Fruit fly (Drosophila melanogaster) whole organism, embryonic: ENCODE results near the gene CG6149.

ENCODE experiments used
- Awh ChIP-seq: fragments of 200-800 bp; sonication (Bioruptor generic); IDR thresholded peaks from 2 replicates; pipeline ENCODE4, ENCODE4 v1.3.6; 2022; ENCODE audit warnings: missing biosample characterization, missing genetic modification characterization
- C15 ChIP-seq: fragments of 200-800 bp; sonication (Bioruptor generic); IDR thresholded peaks from 3 replicates; pipeline ENCODE4 v1.3.6; 2022; ENCODE audit warnings: missing biosample characterization, missing genetic modification characterization
- CG12744 ChIP-seq: fragments of 200-800 bp; sonication (Bioruptor generic); optimal IDR thresholded peaks from 2 replicates; lab custom pipeline; 2016; ENCODE audit warnings: missing biosample characterization, missing genetic modification characterization
- CG13624 ChIP-seq: fragments of 200-800 bp; sonication (Bioruptor generic); optimal IDR thresholded peaks from 2 replicates; lab custom pipeline; 2016; ENCODE audit warnings: missing biosample characterization, missing genetic modification characterization
- CG1647 ChIP-seq: fragments of 200-800 bp; sonication (Bioruptor generic); optimal IDR thresholded peaks from 3 replicates; lab custom pipeline; 2016; ENCODE audit warnings: missing biosample characterization, missing genetic modification characterization
- CG17359 ChIP-seq: fragments of 200-800 bp; sonication (Bioruptor generic); optimal IDR thresholded peaks from 3 replicates; lab custom pipeline; 2018; ENCODE audit warnings: missing biosample characterization, mild to moderate bottlenecking, missing genetic modification characterization, moderate library complexity
- CG17361 ChIP-seq: fragments of 200-800 bp; sonication (Bioruptor generic); IDR thresholded peaks from 3 replicates; pipeline ENCODE4 v1.3.6; 2022; ENCODE audit warnings: missing biosample characterization, missing genetic modification characterization
- CG17802 ChIP-seq: fragments of 200-800 bp; sonication (Bioruptor generic); optimal IDR thresholded peaks from 2 replicates; lab custom pipeline; 2018; ENCODE audit warnings: missing biosample characterization, mild to moderate bottlenecking, missing genetic modification characterization, moderate library complexity
- CG17829 ChIP-seq: fragments of 200-800 bp; optimal IDR thresholded peaks from 2 replicates; lab custom pipeline; 2019; ENCODE audit warnings: missing biosample characterization, mild to moderate bottlenecking, missing genetic modification characterization, moderate library complexity
- CG31388 ChIP-seq: fragments of 200-800 bp; sonication (Bioruptor generic); optimal IDR thresholded peaks from 2 replicates; lab custom pipeline; 2016; ENCODE audit warnings: missing biosample characterization, missing genetic modification characterization
- CG32532 ChIP-seq: fragments of 200-800 bp; sonication (Bioruptor generic); IDR thresholded peaks from 2 replicates; pipeline ENCODE4 v1.3.6; 2022; ENCODE audit warnings: missing biosample characterization, missing genetic modification characterization
- CG6175 ChIP-seq: fragments of 200-800 bp; sonication (Bioruptor generic); IDR thresholded peaks from 3 replicates; pipeline ENCODE4 v1.3.6; 2022; ENCODE audit warnings: missing biosample characterization, missing genetic modification characterization
- CG6272 ChIP-seq: fragments of 200-800 bp; sonication (Bioruptor generic); IDR thresholded peaks from 2 replicates; pipeline ENCODE4 v1.3.6; 2022; ENCODE audit warnings: missing biosample characterization, missing genetic modification characterization
- CG6765 ChIP-seq: fragments of 200-800 bp; sonication (Bioruptor generic); optimal IDR thresholded peaks from 3 replicates; lab custom pipeline; 2017; ENCODE audit warnings: missing biosample characterization, mild to moderate bottlenecking, missing genetic modification characterization
- CG7271 ChIP-seq: fragments of 200-800 bp; sonication (Bioruptor generic); optimal IDR thresholded peaks from 2 replicates; lab custom pipeline; 2018; ENCODE audit warnings: missing biosample characterization, mild to moderate bottlenecking, missing genetic modification characterization, moderate library complexity
- CG7372 ChIP-seq: fragments of 200-800 bp; sonication (Bioruptor generic); IDR thresholded peaks from 2 replicates; pipeline ENCODE4 v1.3.6; 2022; ENCODE audit warnings: missing biosample characterization, missing genetic modification characterization
- CG7839 ChIP-seq: fragments of 200-800 bp; sonication (Bioruptor generic); optimal IDR thresholded peaks from 3 replicates; lab custom pipeline; 2018; ENCODE audit warnings: missing biosample characterization, mild to moderate bottlenecking, missing genetic modification characterization, moderate library complexity
- CG8089 ChIP-seq: fragments of 200-800 bp; sonication (Bioruptor generic); optimal IDR thresholded peaks from 3 replicates; lab custom pipeline; 2016; ENCODE audit warnings: missing biosample characterization, missing genetic modification characterization
- CG8281 ChIP-seq: fragments of 200-800 bp; sonication (Bioruptor generic); optimal IDR thresholded peaks from 2 replicates; lab custom pipeline; 2018; ENCODE audit warnings: missing biosample characterization, mild to moderate bottlenecking, missing genetic modification characterization, moderate library complexity
- CG8388 ChIP-seq: fragments of 200-800 bp; sonication (Bioruptor generic); optimal IDR thresholded peaks from 2 replicates; lab custom pipeline; 2019; ENCODE audit warnings: missing biosample characterization, mild to moderate bottlenecking, missing genetic modification characterization, moderate library complexity
- CG8478 ChIP-seq: fragments of >200 bp; optimal IDR thresholded peaks from 2 replicates; lab custom pipeline; 2018
- CkIIα-i1 ChIP-seq: fragments of 200-800 bp; sonication (Bioruptor generic); IDR thresholded peaks from 2 replicates; pipeline ENCODE4 v1.3.6; 2022; ENCODE audit warnings: missing biosample characterization, missing genetic modification characterization
- Drgx ChIP-seq: fragments of 200-800 bp; sonication (Bioruptor generic); IDR thresholded peaks from 2 replicates; pipeline ENCODE4 v1.3.6; 2022; ENCODE audit warnings: missing biosample characterization, missing genetic modification characterization
- GATAe ChIP-seq: fragments of 200-800 bp; sonication (Bioruptor generic); conservative IDR thresholded peaks from 2 replicates; pipeline ENCODE4 v1.3.6; 2022; ENCODE audit warnings: missing biosample characterization, missing genetic modification characterization
- HLH54F ChIP-seq: fragments of 200-800 bp; sonication (Bioruptor generic); optimal IDR thresholded peaks from 3 replicates; lab custom pipeline; 2016; ENCODE audit warnings: missing biosample characterization, missing genetic modification characterization
- MBD-R2 ChIP-seq: fragments of 200-800 bp; sonication (Bioruptor generic); IDR thresholded peaks from 2 replicates; pipeline ENCODE4 v1.3.6; 2022; ENCODE audit warnings: missing biosample characterization, missing genetic modification characterization
- Mad ChIP-seq: fragments of 200-800 bp; sonication (Bioruptor generic); optimal IDR thresholded peaks from 2 replicates; lab custom pipeline; 2016; ENCODE audit warnings: missing biosample characterization, missing genetic modification characterization
- Nf-YB ChIP-seq: fragments of 200-800 bp; sonication (Bioruptor generic); optimal IDR thresholded peaks from 3 replicates; lab custom pipeline; 2019; ENCODE audit warnings: missing biosample characterization, mild to moderate bottlenecking, missing genetic modification characterization, moderate library complexity
- Ravus ChIP-seq: fragments of 200-800 bp; sonication (Bioruptor generic); IDR thresholded peaks from 2 replicates; pipeline ENCODE4 v1.3.6; 2022; ENCODE audit warnings: missing biosample characterization, missing genetic modification characterization
- Sox102F ChIP-seq: fragments of 200-800 bp; sonication (Bioruptor generic); optimal IDR thresholded peaks from 2 replicates; lab custom pipeline; 2018; ENCODE audit warnings: missing biosample characterization, mild to moderate bottlenecking, missing genetic modification characterization, moderate library complexity
- Trl ChIP-seq, 3 experiments: fragments of >200 bp in 2 of 3; fragments of 200-800 bp in 1 of 3; sonication (Bioruptor generic) in 1 of 3; optimal IDR thresholded peaks; 2 replicates in 1 of 3; 3 replicates in 2 of 3; lab custom pipeline; 2016 to 2017; ENCODE audit warnings: missing biosample characterization in 1 of 3, missing genetic modification characterization in 1 of 3
- YL-1 ChIP-seq: fragments of 200-800 bp; sonication (Bioruptor generic); optimal IDR thresholded peaks from 3 replicates; lab custom pipeline; 2017; ENCODE audit warnings: missing biosample characterization, mild to moderate bottlenecking, missing genetic modification characterization
- ash1 ChIP-seq: fragments of 200-800 bp; sonication (Bioruptor generic); optimal IDR thresholded peaks from 2 replicates; lab custom pipeline; 2018; ENCODE audit warnings: missing biosample characterization, mild to moderate bottlenecking, missing genetic modification characterization
- bigmax ChIP-seq: fragments of 200-800 bp; sonication (Bioruptor generic); optimal IDR thresholded peaks from 2 replicates; lab custom pipeline; 2018; ENCODE audit warnings: missing biosample characterization, mild to moderate bottlenecking, missing genetic modification characterization
- br ChIP-seq: fragments of >200 bp; optimal IDR thresholded peaks from 2 replicates; lab custom pipeline; 2017
- dm ChIP-seq: fragments of 200-800 bp; sonication (Bioruptor generic); optimal IDR thresholded peaks from 3 replicates; lab custom pipeline; 2016; ENCODE audit warnings: missing biosample characterization, missing genetic modification characterization
- dmrt99B ChIP-seq: fragments of 200-800 bp; sonication (Bioruptor generic); optimal IDR thresholded peaks from 2 replicates; lab custom pipeline; 2018; ENCODE audit warnings: missing biosample characterization, mild to moderate bottlenecking, missing genetic modification characterization, moderate library complexity
- her ChIP-seq: fragments of 200-800 bp; sonication (Bioruptor generic); optimal IDR thresholded peaks from 2 replicates; lab custom pipeline; 2016; ENCODE audit warnings: missing biosample characterization, missing genetic modification characterization
- inv ChIP-seq: fragments of 200-800 bp; sonication (Bioruptor generic); IDR thresholded peaks from 2 replicates; pipeline ENCODE4 v1.3.6; 2022; ENCODE audit warnings: missing biosample characterization, missing genetic modification characterization; ENCODE audit not compliant: partially characterized antibody
- jigr1 ChIP-seq: fragments of 200-800 bp; sonication (Bioruptor generic); IDR thresholded peaks from 3 replicates; pipeline ENCODE4 v1.3.6; 2022; ENCODE audit warnings: missing biosample characterization, missing genetic modification characterization
- jing ChIP-seq: fragments of 200-800 bp; sonication (Bioruptor generic); optimal IDR thresholded peaks from 2 replicates; lab custom pipeline; 2018; ENCODE audit warnings: missing biosample characterization, mild to moderate bottlenecking, missing genetic modification characterization
- kay ChIP-seq: fragments of 200-800 bp; sonication (Bioruptor generic); optimal IDR thresholded peaks from 2 replicates; lab custom pipeline; 2016; ENCODE audit warnings: missing biosample characterization, missing genetic modification characterization
- luna ChIP-seq: fragments of 200-800 bp; sonication (Bioruptor generic); optimal IDR thresholded peaks from 2 replicates; lab custom pipeline; 2016; ENCODE audit warnings: missing biosample characterization, missing genetic modification characterization
- pho ChIP-seq: fragments of 200-800 bp; sonication (Bioruptor generic); optimal IDR thresholded peaks from 2 replicates; lab custom pipeline; 2016; ENCODE audit warnings: missing biosample characterization, missing genetic modification characterization
- ro ChIP-seq: fragments of 200-800 bp; sonication (Bioruptor generic); IDR thresholded peaks from 2 replicates; pipeline ENCODE4 v1.3.6; 2022; ENCODE audit warnings: missing biosample characterization, missing genetic modification characterization
- row ChIP-seq: fragments of 200-800 bp; sonication (Bioruptor generic); IDR thresholded peaks from 3 replicates; pipeline ENCODE4 v1.3.6; 2022; ENCODE audit warnings: missing biosample characterization, missing genetic modification characterization
- sens ChIP-seq: fragments of 200-800 bp; sonication (Bioruptor generic); peaks from one replicate; lab custom pipeline; 2016; ENCODE audit warnings: missing biosample characterization, missing genetic modification characterization
- sima ChIP-seq: fragments of 200-800 bp; sonication (Bioruptor generic); optimal IDR thresholded peaks from 2 replicates; lab custom pipeline; 2016; ENCODE audit warnings: missing biosample characterization, missing genetic modification characterization
- tx ChIP-seq: fragments of 200-800 bp; sonication (Bioruptor generic); optimal IDR thresholded peaks from 2 replicates; lab custom pipeline; 2016; ENCODE audit warnings: missing biosample characterization, missing genetic modification characterization
- vvl ChIP-seq: fragments of 200-800 bp; sonication (Bioruptor generic); IDR thresholded peaks from 2 replicates; pipeline ENCODE4 v1.3.6; 2022; ENCODE audit warnings: missing biosample characterization, missing genetic modification characterization
- wek ChIP-seq: fragments of 200-800 bp; sonication (Bioruptor generic); optimal IDR thresholded peaks from 3 replicates; lab custom pipeline; 2018; ENCODE audit warnings: missing biosample characterization, mild to moderate bottlenecking, missing genetic modification characterization, moderate library complexity

CG6149 gene

dm6 chr3L:11418041-11418674 is 17.1 kb downstream of the CG6149 start (continued):
- TF ChIP-seq C15 (peak; percentile 76; the same call in 2 of the 3 replicates), CG32532 (GFP tag; lab: Robert Waterston, UW) (peak; percentile 92), CG31388 (GFP tag; lab: Kevin White, UChicago) (peak; percentile 80), CG17829 (peak; percentile 96), YL-1 (peak; percentile 58), HLH54F (peak; percentile 90), MBD-R2 (peak; percentile 80), CG1647 (GFP tag; lab: Kevin White, UChicago) (peak; percentile 78), Trl (optimal IDR thresholded peaks at IDR 0.05; lab: Kevin White, UChicago) (no peak), Trl (GFP tag; optimal IDR thresholded peaks at IDR 0.05; lab: Kevin White, UChicago) (peak; percentile 69), ro (GFP tag; lab: Robert Waterston, UW) (peak; percentile 93), jigr1 (peak; percentile 96), pho (GFP tag; lab: Kevin White, UChicago) (peak; percentile 74), CG17361 (GFP tag; lab: Robert Waterston, UW) (peak; percentile 92), luna (GFP tag; lab: Kevin White, UChicago) (no peak), row (GFP tag; lab: Robert Waterston, UW) (peak; percentile 98), jing (peak; percentile 93), sima (no peak), CG6272 (peak; percentile 83), CG6175 (GFP tag; lab: Robert Waterston, UW) (peak; percentile 65; the same call in 2 of the 3 replicates), vvl (GFP tag; lab: Robert Waterston, UW) (peak; percentile 96), her (GFP tag; lab: Kevin White, UChicago) (peak; percentile 64), kay (GFP tag; lab: Kevin White, UChicago) (peak; percentile 78), CG8281 (peak; percentile 99), CkIIα-i1 (GFP tag; lab: Robert Waterston, UW) (peak; percentile 81), Ravus (GFP tag; lab: Robert Waterston, UW) (peak; percentile 89), Awh (GFP tag; lab: Robert Waterston, UW) (peak; percentile 88), wek (GFP tag; lab: Kevin White, UChicago) (peak; percentile 81), CG8089 (GFP tag; lab: Kevin White, UChicago) (peak; percentile 86), CG7271 (tag; lab: Kevin White, UChicago) (peak; percentile 77), GATAe (GFP tag; lab: Robert Waterston, UW) (peak; percentile 81), ash1 (no peak), inv (GFP tag; lab: Robert Waterston, UW) (no peak), Nf-YB (GFP tag; lab: Kevin White, UChicago) (peak; percentile 76), Sox102F (GFP tag; lab: Kevin White, UChicago) (peak; percentile 95), CG13624 (peak; percentile 87), CG8478 (no peak), Mad (peak; percentile 90), dmrt99B (tag; lab: Kevin White, UChicago) (peak; percentile 97), CG7372 (GFP tag; lab: Robert Waterston, UW) (peak; percentile 91), CG8388 (GFP tag; lab: Kevin White, UChicago) (peak; percentile 92), bigmax (GFP tag; lab: Kevin White, UChicago) (no peak), CG6765 (GFP tag; lab: Kevin White, UChicago) (peak; percentile 61), dm (peak; percentile 86), sens (GFP tag; lab: Kevin White, UChicago) (peak; percentile 99), Drgx (peak; percentile 69), CG7839 (tag; lab: Kevin White, UChicago) (peak; percentile 97), CG17802 (peak; percentile 80), br (lab: Kevin White, UChicago) (no peak), CG17359 (tag; lab: Kevin White, UChicago) (peak; percentile 96), CG12744 (GFP tag; lab: Kevin White, UChicago) (peak; percentile 90), tx (GFP tag; lab: Kevin White, UChicago) (peak; percentile 93)
